Fruit fly (Drosophila melanogaster) whole organism, embryonic: ENCODE data around the gene CG13896.

Experiments
- Ada2b ChIP-seq: fragments of 200-800 bp; sonication (Bioruptor generic); IDR thresholded peaks from 2 replicates; pipeline ENCODE4 v1.3.6; 2022; ENCODE audit warnings: missing biosample characterization, missing genetic modification characterization
- CG12071 ChIP-seq: fragments of 200-800 bp; sonication (Bioruptor generic); optimal IDR thresholded peaks from 3 replicates; lab custom pipeline; 2018; ENCODE audit warnings: missing biosample characterization, mild to moderate bottlenecking, missing genetic modification characterization
- CG12219 ChIP-seq: fragments of 200-800 bp; sonication (Bioruptor generic); optimal IDR thresholded peaks from 3 replicates; lab custom pipeline; 2018; ENCODE audit warnings: missing biosample characterization, mild to moderate bottlenecking, missing genetic modification characterization
- CG12236 ChIP-seq: fragments of 200-800 bp; sonication (Bioruptor generic); optimal IDR thresholded peaks from 2 replicates; lab custom pipeline; 2016; ENCODE audit warnings: missing biosample characterization, missing genetic modification characterization
- CG1233 ChIP-seq: fragments of 200-800 bp; sonication (Bioruptor generic); optimal IDR thresholded peaks from 4 replicates; lab custom pipeline; 2018; ENCODE audit warnings: missing biosample characterization, mild to moderate bottlenecking, missing genetic modification characterization
- CG12659 ChIP-seq: fragments of 200-800 bp; sonication (Bioruptor generic); optimal IDR thresholded peaks from 3 replicates; lab custom pipeline; 2017; ENCODE audit warnings: mild to moderate bottlenecking, missing biosample characterization, missing genetic modification reagents, missing genetic modification characterization
- CG13296 ChIP-seq: fragments of 200-800 bp; sonication (Bioruptor generic); optimal IDR thresholded peaks from 3 replicates; lab custom pipeline; 2018; ENCODE audit warnings: missing biosample characterization, mild to moderate bottlenecking, missing genetic modification characterization
- CG13624 ChIP-seq: fragments of 200-800 bp; sonication (Bioruptor generic); optimal IDR thresholded peaks from 2 replicates; lab custom pipeline; 2016; ENCODE audit warnings: missing biosample characterization, missing genetic modification characterization
- CG15601 ChIP-seq: fragments of 200-800 bp; sonication (Bioruptor generic); optimal IDR thresholded peaks from 3 replicates; lab custom pipeline; 2019; ENCODE audit warnings: missing biosample characterization, mild to moderate bottlenecking, missing genetic modification characterization, moderate library complexity
- CG1647 ChIP-seq: fragments of 200-800 bp; sonication (Bioruptor generic); optimal IDR thresholded peaks from 3 replicates; lab custom pipeline; 2016; ENCODE audit warnings: missing biosample characterization, missing genetic modification characterization
- CG17829 ChIP-seq: fragments of 200-800 bp; optimal IDR thresholded peaks from 2 replicates; lab custom pipeline; 2019; ENCODE audit warnings: missing biosample characterization, mild to moderate bottlenecking, missing genetic modification characterization, moderate library complexity
- CG1792 ChIP-seq: fragments of 200-800 bp; sonication (Bioruptor generic); optimal IDR thresholded peaks from 2 replicates; lab custom pipeline; 2016; ENCODE audit warnings: missing biosample characterization, missing genetic modification characterization
- CG2116 ChIP-seq: fragments of 200-800 bp; sonication (Bioruptor generic); optimal IDR thresholded peaks from 3 replicates; lab custom pipeline; 2018; ENCODE audit warnings: missing biosample characterization, mild to moderate bottlenecking, missing genetic modification characterization
- CG2889 ChIP-seq: fragments of 200-800 bp; sonication (Bioruptor generic); IDR thresholded peaks from 3 replicates; pipeline ENCODE4 v1.3.6; 2022; ENCODE audit warnings: missing biosample characterization, missing genetic modification characterization
- CG32772 ChIP-seq: fragments of 200-800 bp; sonication (Bioruptor generic); IDR thresholded peaks from 2 replicates; pipeline ENCODE4 v1.3.6; 2022; ENCODE audit warnings: missing biosample characterization, missing genetic modification characterization
- CG34422 ChIP-seq: fragments of 200-800 bp; sonication (Bioruptor generic); IDR thresholded peaks from 3 replicates; pipeline ENCODE4 v1.3.6; 2022; ENCODE audit warnings: missing biosample characterization, missing genetic modification characterization
- CG4707 ChIP-seq: fragments of 200-800 bp; sonication (Bioruptor generic); optimal IDR thresholded peaks from 2 replicates; lab custom pipeline; 2018; ENCODE audit warnings: missing biosample characterization, mild to moderate bottlenecking, missing genetic modification characterization, moderate library complexity
- CG5180 ChIP-seq: fragments of 200-800 bp; sonication (Bioruptor generic); optimal IDR thresholded peaks from 3 replicates; lab custom pipeline; 2017; ENCODE audit warnings: missing biosample characterization, missing genetic modification characterization, mild to moderate bottlenecking, moderate library complexity, missing genetic modification reagents
- CG6683 ChIP-seq: fragments of 200-800 bp; sonication (Bioruptor generic); optimal IDR thresholded peaks from 2 replicates; lab custom pipeline; 2017; ENCODE audit warnings: missing biosample characterization, mild to moderate bottlenecking, missing genetic modification characterization, missing genetic modification reagents
- CG7745 ChIP-seq: fragments of 200-800 bp; sonication (Bioruptor generic); optimal IDR thresholded peaks from 2 replicates; lab custom pipeline; 2018; ENCODE audit warnings: missing biosample characterization, mild to moderate bottlenecking, missing genetic modification characterization, moderate library complexity
- CG7963 ChIP-seq: fragments of 200-800 bp; sonication (Bioruptor generic); IDR thresholded peaks from 3 replicates; pipeline ENCODE4 v1.3.6; 2022; ENCODE audit warnings: missing biosample characterization, missing genetic modification characterization; ENCODE audit not compliant: partially characterized antibody
- CG8281 ChIP-seq: fragments of 200-800 bp; sonication (Bioruptor generic); optimal IDR thresholded peaks from 2 replicates; lab custom pipeline; 2018; ENCODE audit warnings: missing biosample characterization, mild to moderate bottlenecking, missing genetic modification characterization, moderate library complexity
- CG8359 ChIP-seq: fragments of 200-800 bp; sonication (Bioruptor generic); optimal IDR thresholded peaks from 2 replicates; lab custom pipeline; 2017; ENCODE audit warnings: missing biosample characterization, mild to moderate bottlenecking, missing genetic modification characterization, borderline replicate concordance
- CG8478 ChIP-seq: fragments of >200 bp; optimal IDR thresholded peaks from 2 replicates; lab custom pipeline; 2018
- CG8924 ChIP-seq: fragments of 200-800 bp; optimal IDR thresholded peaks from 3 replicates; lab custom pipeline; 2019; ENCODE audit warnings: missing biosample characterization, mild to moderate bottlenecking, missing genetic modification characterization, moderate library complexity
- CG9609 ChIP-seq: fragments of 200-800 bp; sonication (Bioruptor generic); optimal IDR thresholded peaks from 3 replicates; lab custom pipeline; 2016; ENCODE audit warnings: missing biosample characterization, missing genetic modification characterization
- CG9797 ChIP-seq: fragments of 200-800 bp; sonication (Bioruptor generic); optimal IDR thresholded peaks from 3 replicates; lab custom pipeline; 2018; ENCODE audit warnings: missing biosample characterization, mild to moderate bottlenecking, missing genetic modification characterization
- CG9932 ChIP-seq: fragments of 200-800 bp; sonication (Bioruptor generic); IDR thresholded peaks from 2 replicates; pipeline ENCODE4 v1.3.6; 2022; ENCODE audit warnings: missing biosample characterization, missing genetic modification characterization
- D19A ChIP-seq: fragments of 200-800 bp; optimal IDR thresholded peaks from 3 replicates; lab custom pipeline; 2019; ENCODE audit warnings: missing biosample characterization, mild to moderate bottlenecking, missing genetic modification characterization, moderate library complexity
- Dfd ChIP-seq, 2 experiments: fragments of >200 bp; optimal IDR thresholded peaks; 2 replicates each; lab custom pipeline; 2017; ENCODE audit warnings: missing biosample characterization in 2 of 2, missing genetic modification characterization in 2 of 2
- Dip3 ChIP-seq: fragments of 200-800 bp; sonication (Bioruptor generic); optimal IDR thresholded peaks from 3 replicates; lab custom pipeline; 2016; ENCODE audit warnings: missing biosample characterization, missing genetic modification characterization
- Ets97D ChIP-seq: fragments of 200-800 bp; sonication (Bioruptor generic); optimal IDR thresholded peaks from 3 replicates; lab custom pipeline; 2016; ENCODE audit warnings: missing biosample characterization, missing genetic modification characterization
- H15 ChIP-seq: fragments of 200-800 bp; sonication (Bioruptor generic); IDR thresholded peaks from 3 replicates; pipeline ENCODE4 v1.3.6; 2022; ENCODE audit warnings: missing biosample characterization, missing genetic modification characterization
- HmgZ ChIP-seq: fragments of 200-800 bp; sonication (Bioruptor generic); optimal IDR thresholded peaks from 2 replicates; lab custom pipeline; 2018; ENCODE audit warnings: missing biosample characterization, mild to moderate bottlenecking, missing genetic modification characterization
- NC2β ChIP-seq: fragments of 200-800 bp; sonication (Bioruptor generic); optimal IDR thresholded peaks from 2 replicates; lab custom pipeline; 2016; ENCODE audit warnings: missing biosample characterization, missing genetic modification characterization
- Poxn ChIP-seq: fragments of 200-800 bp; sonication (Bioruptor generic); IDR thresholded peaks from 2 replicates; pipeline ENCODE4 v1.3.6; 2022; ENCODE audit warnings: missing biosample characterization, missing genetic modification characterization
- Ravus ChIP-seq: fragments of 200-800 bp; sonication (Bioruptor generic); IDR thresholded peaks from 2 replicates; pipeline ENCODE4 v1.3.6; 2022; ENCODE audit warnings: missing biosample characterization, missing genetic modification characterization
- Spps ChIP-seq: fragments of 200-800 bp; sonication (Bioruptor generic); optimal IDR thresholded peaks from 2 replicates; lab custom pipeline; 2018; ENCODE audit warnings: missing biosample characterization, mild to moderate bottlenecking, missing genetic modification characterization
- bcd ChIP-seq: fragments of 200-800 bp; sonication (Bioruptor generic); optimal IDR thresholded peaks from 2 replicates; lab custom pipeline; 2017; ENCODE audit warnings: missing biosample characterization, mild to moderate bottlenecking, missing genetic modification characterization
- crol ChIP-seq: fragments of 200-800 bp; sonication (Bioruptor generic); IDR thresholded peaks from 2 replicates; pipeline ENCODE4 v1.3.6; 2022; ENCODE audit warnings: missing biosample characterization, missing genetic modification characterization
- kay ChIP-seq: fragments of 200-800 bp; sonication (Bioruptor generic); optimal IDR thresholded peaks from 2 replicates; lab custom pipeline; 2016; ENCODE audit warnings: missing biosample characterization, missing genetic modification characterization
- lov ChIP-seq, 2 experiments: fragments of 200-800 bp in 1 of 2; fragments of >200 bp in 1 of 2; sonication (Bioruptor generic) in 1 of 2; IDR thresholded peaks in 1 of 2; optimal IDR thresholded peaks in 1 of 2; 2 replicates in 1 of 2; 3 replicates in 1 of 2; pipeline versions ENCODE4 v1.3.6 to Lab custom; 2017 to 2022; ENCODE audit warnings: missing biosample characterization in 1 of 2, missing genetic modification characterization in 1 of 2
- nerfin-2 ChIP-seq: fragments of 200-800 bp; sonication (Bioruptor generic); IDR thresholded peaks from 2 replicates; pipeline ENCODE4 v1.3.6; 2022; ENCODE audit warnings: missing biosample characterization, missing genetic modification characterization; ENCODE audit not compliant: partially characterized antibody
- nmo ChIP-seq: fragments of 200-800 bp; sonication (Bioruptor generic); optimal IDR thresholded peaks from 2 replicates; lab custom pipeline; 2018; ENCODE audit warnings: missing biosample characterization, mild to moderate bottlenecking, missing genetic modification characterization, moderate library complexity
- pzg ChIP-seq: fragments of 200-800 bp; sonication (Bioruptor generic); optimal IDR thresholded peaks from 3 replicates; lab custom pipeline; 2018; ENCODE audit warnings: missing biosample characterization, mild to moderate bottlenecking, missing genetic modification characterization, moderate library complexity
- run ChIP-seq: fragments of 200-800 bp; sonication (Bioruptor generic); optimal IDR thresholded peaks from 3 replicates; lab custom pipeline; 2018; ENCODE audit warnings: missing biosample characterization, mild to moderate bottlenecking, missing genetic modification characterization
- sens-2 ChIP-seq: fragments of 200-800 bp; sonication (Bioruptor generic); IDR thresholded peaks from 2 replicates; pipeline ENCODE4 v1.3.6; 2022; ENCODE audit warnings: missing biosample characterization, missing genetic modification characterization
- tna ChIP-seq: fragments of 200-800 bp; sonication (Bioruptor generic); IDR thresholded peaks from 2 replicates; pipeline ENCODE4 v1.3.6; 2022; ENCODE audit warnings: missing biosample characterization, missing genetic modification characterization; ENCODE audit not compliant: partially characterized antibody
- vfl ChIP-seq: fragments of 200-800 bp; sonication (Bioruptor generic); optimal IDR thresholded peaks from 2 replicates; lab custom pipeline; 2016; ENCODE audit warnings: missing biosample characterization, missing genetic modification characterization
- zfh1 ChIP-seq: fragments of 200-800 bp; sonication (Bioruptor generic); IDR thresholded peaks from 3 replicates; pipeline ENCODE4 v1.3.6; 2022; ENCODE audit warnings: missing biosample characterization, missing genetic modification characterization

The CG13896 gene

DNA sequence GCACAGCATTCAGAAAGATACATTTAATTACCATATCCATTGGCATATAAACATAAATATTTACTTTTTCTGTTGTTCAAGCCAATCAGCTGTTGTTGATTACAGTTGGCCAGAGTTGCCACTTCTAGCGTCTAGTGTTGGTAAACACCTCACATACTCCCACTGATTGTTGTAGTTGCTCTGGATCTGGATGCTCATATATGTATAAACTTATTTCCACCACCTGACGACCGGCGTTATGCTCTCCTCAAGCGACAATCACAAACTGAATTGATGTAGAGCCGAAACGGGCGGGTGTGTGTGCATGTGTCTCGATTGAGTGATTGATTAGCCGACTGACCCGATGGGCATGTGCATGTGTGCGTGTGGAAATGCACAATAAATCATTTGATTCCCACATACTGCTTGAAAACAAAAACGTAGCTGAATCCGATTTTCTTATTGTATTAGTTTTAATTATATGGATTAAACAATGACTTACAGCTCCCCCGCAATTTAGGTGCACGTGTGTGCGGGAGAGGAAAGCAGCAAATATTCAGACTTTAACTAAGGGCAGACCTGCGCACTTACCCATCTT, 29.8 kb downstream of the CG13896 start (continued):
- TF ChIP-seq CG4707, result peak; percentile 11
- no peak for TF ChIP-seq tna (GFP tag; lab: Robert Waterston, UW)
- no peak for TF ChIP-seq CG2889 (GFP tag; lab: Robert Waterston, UW)
- TF ChIP-seq CG7745 (tag; lab: Kevin White, UChicago), result no peak
- TF ChIP-seq CG6683, result no peak
- TF ChIP-seq crol (GFP tag; lab: Robert Waterston, UW), result peak; percentile 34; the same call in 1 of the 2 replicates
- TF ChIP-seq nerfin-2 (GFP tag; lab: Robert Waterston, UW), result no peak
- no peak for TF ChIP-seq sens-2 (GFP tag; lab: Robert Waterston, UW)
- TF ChIP-seq Dfd (GFP tag; optimal IDR thresholded peaks at IDR 0.05; lab: Kevin White, UChicago), result no peak
- TF ChIP-seq CG8478, result no peak
- TF ChIP-seq CG1233 (GFP tag; lab: Kevin White, UChicago), result peak; percentile 50
- peak; percentile 76 for TF ChIP-seq pzg (GFP tag; lab: Kevin White, UChicago)
- peak; percentile 9 for TF ChIP-seq CG1647 (GFP tag; lab: Kevin White, UChicago)
- peak; percentile 44 for TF ChIP-seq CG12071 (GFP tag; lab: Kevin White, UChicago)
- TF ChIP-seq D19A (tag; lab: Kevin White, UChicago), result peak; percentile 7
- peak; percentile 43 for TF ChIP-seq bcd (GFP tag; lab: Kevin White, UChicago)
- peak; percentile 68 for TF ChIP-seq HmgZ (tag; lab: Kevin White, UChicago)
- TF ChIP-seq CG17829 (tag; lab: Kevin White, UChicago), result peak; percentile 43
- TF ChIP-seq CG8924 (tag; lab: Kevin White, UChicago), result peak; percentile 78
- 0 out of 3 replicates have a peak, but pooled peaks have one; percentile 36 for TF ChIP-seq zfh1
- TF ChIP-seq CG13624 (GFP tag; lab: Kevin White, UChicago), result peak; percentile 17
- TF ChIP-seq run, result no peak
- TF ChIP-seq CG13296 (GFP tag; lab: Kevin White, UChicago), result peak; percentile 31
- peak; percentile 37 for TF ChIP-seq CG2116 (GFP tag; lab: Kevin White, UChicago)
- TF ChIP-seq CG9609 (GFP tag; lab: Kevin White, UChicago), result peak; percentile 42
- TF ChIP-seq CG7963 (GFP tag; lab: Robert Waterston, UW), result no peak
- peak; percentile 48 for TF ChIP-seq CG9797 (GFP tag; lab: Kevin White, UChicago)
- TF ChIP-seq nmo (GFP tag; lab: Kevin White, UChicago), result peak; percentile 34
- TF ChIP-seq CG8359 (GFP tag; lab: Kevin White, UChicago), result no peak
- peak; percentile 36 for TF ChIP-seq CG15601
- peak; percentile 81; the same call in 1 of the 3 replicates for TF ChIP-seq CG34422 (GFP tag; lab: Robert Waterston, UW)
- TF ChIP-seq CG12219 (GFP tag; lab: Kevin White, UChicago), result no peak
- TF ChIP-seq H15 (GFP tag; lab: Robert Waterston, UW), result no peak
- TF ChIP-seq NC2β (GFP tag; lab: Kevin White, UChicago), result peak; percentile 53
- no peak for TF ChIP-seq CG5180 (GFP tag; lab: Kevin White, UChicago)
- TF ChIP-seq lov (optimal IDR thresholded peaks at IDR 0.05; lab: Kevin White, UChicago), result no peak
- TF ChIP-seq lov (GFP tag; IDR thresholded peaks at IDR 0.05; lab: Robert Waterston, UW), result no peak; the same call in 2 of the 3 replicates
- TF ChIP-seq vfl (GFP tag; lab: Kevin White, UChicago), result peak; percentile 33
- no peak for TF ChIP-seq CG8281 (tag; lab: Kevin White, UChicago)
- TF ChIP-seq CG32772 (GFP tag; lab: Robert Waterston, UW), result no peak
- TF ChIP-seq Poxn, result no peak
- TF ChIP-seq Ravus (GFP tag; lab: Robert Waterston, UW), result no peak
- TF ChIP-seq CG1792, result peak; percentile 29
- peak; percentile 5 for TF ChIP-seq Spps
- TF ChIP-seq Ada2b (GFP tag; lab: Robert Waterston, UW), result no peak
- peak; percentile 29 for TF ChIP-seq Dip3
- TF ChIP-seq CG12659 (GFP tag; lab: Kevin White, UChicago), result peak; percentile 80
- TF ChIP-seq Ets97D (GFP tag; lab: Kevin White, UChicago), result peak; percentile 63
- no peak for TF ChIP-seq CG9932
- TF ChIP-seq CG12236, result no peak
- TF ChIP-seq kay (GFP tag; lab: Kevin White, UChicago), result no peak
